Worm (Caenorhabditis elegans) whole organism, young adult: ENCODE data around the gene F16H6.10.
"Not testable (repeated sequence)": the region's sequence is repeated elsewhere in the genome, so short reads cannot be mapped to it uniquely, and the experiment has no call there.

Source experiments
- B0336.3 ChIP-seq: fragments of 200-800 bp; sonication (Bioruptor generic); IDR thresholded peaks from 2 replicates; pipeline ENCODE4 v1.3.6; 2022; ENCODE audit warnings: missing genetic modification characterization, missing compliant biosample characterization
- F22D6.2 ChIP-seq: sonication (generic microtip); optimal IDR thresholded peaks from 2 replicates; lab custom pipeline; 2016; ENCODE audit warnings: mild to moderate bottlenecking, missing genetic modification characterization, missing compliant biosample characterization
- F37B4.10 ChIP-seq: fragments of 200-800 bp; sonication (Bioruptor generic); IDR thresholded peaks from 2 replicates; pipeline ENCODE4 v1.3.6; 2022; ENCODE audit warnings: missing genetic modification characterization, missing compliant biosample characterization
- F49E8.2 ChIP-seq: sonication (generic microtip); optimal IDR thresholded peaks from 3 replicates; lab custom pipeline; 2017; ENCODE audit warnings: missing genetic modification characterization, mild to moderate bottlenecking, missing compliant biosample characterization, antibody characterized with exemption, moderate library complexity; ENCODE audit not compliant: insufficient read depth
- F52B5.7 ChIP-seq: sonication (generic microtip); optimal IDR thresholded peaks from 2 replicates; lab custom pipeline; 2016; ENCODE audit warnings: mild to moderate bottlenecking, missing genetic modification characterization, missing compliant biosample characterization
- K12H6.12 ChIP-seq: fragments of 200-800 bp; sonication (Bioruptor generic); optimal IDR thresholded peaks from 2 replicates; lab custom pipeline; 2018; ENCODE audit warnings: mild to moderate bottlenecking, missing genetic modification characterization, missing compliant biosample characterization
- Y67H2A.10 ChIP-seq: fragments of 200-800 bp; sonication (Bioruptor generic); conservative IDR thresholded peaks from 2 replicates; pipeline ENCODE4 v1.3.6; 2022; ENCODE audit warnings: missing genetic modification reagents, missing genetic modification characterization, missing compliant biosample characterization
- Y95B8A.8 ChIP-seq: fragments of 200-800 bp; sonication (Bioruptor generic); IDR thresholded peaks from 2 replicates; pipeline ENCODE4 v1.3.6; 2022; ENCODE audit warnings: missing genetic modification reagents, missing genetic modification characterization, missing compliant biosample characterization
- ZK185.1 ChIP-seq: sonication (generic microtip); optimal IDR thresholded peaks from 2 replicates; lab custom pipeline; 2016; ENCODE audit warnings: mild to moderate bottlenecking, missing genetic modification characterization, missing compliant biosample characterization; ENCODE audit not compliant: poor library complexity, severe bottlenecking
- aptf-2 ChIP-seq: fragments of 200-800 bp; sonication (Bioruptor generic); conservative IDR thresholded peaks from 2 replicates; pipeline ENCODE4 v1.3.6; 2022; ENCODE audit warnings: missing genetic modification reagents, missing genetic modification characterization, missing compliant biosample characterization
- attf-5 ChIP-seq: fragments of 200-800 bp; sonication (Bioruptor generic); optimal IDR thresholded peaks from 2 replicates; lab custom pipeline; 2018; ENCODE audit warnings: mild to moderate bottlenecking, missing genetic modification characterization, missing compliant biosample characterization
- bed-1 ChIP-seq: fragments of 200-800 bp; sonication (Bioruptor generic); IDR thresholded peaks from 2 replicates; pipeline ENCODE4 v1.3.6; 2022; ENCODE audit warnings: missing genetic modification reagents, missing genetic modification characterization, missing compliant biosample characterization
- cebp-2 ChIP-seq: fragments of 200-800 bp; sonication (Bioruptor generic); IDR thresholded peaks from 2 replicates; pipeline ENCODE4 v1.3.6; 2022; ENCODE audit warnings: missing genetic modification characterization, missing compliant biosample characterization
- ceh-91 ChIP-seq: fragments of 200-800 bp; sonication (Bioruptor generic); IDR thresholded peaks from 2 replicates; pipeline ENCODE4 v1.3.6; 2022; ENCODE audit warnings: missing genetic modification reagents, missing genetic modification characterization, missing compliant biosample characterization
- chd-7 ChIP-seq: sonication (generic microtip); optimal IDR thresholded peaks from 2 replicates; lab custom pipeline; 2016; ENCODE audit warnings: mild to moderate bottlenecking, missing genetic modification characterization, moderate library complexity, missing compliant biosample characterization
- egrh-3 ChIP-seq: fragments of 200-800 bp; sonication (Bioruptor generic); IDR thresholded peaks from 2 replicates; pipeline ENCODE4 v1.3.6; 2022; ENCODE audit warnings: missing genetic modification reagents, missing genetic modification characterization, missing compliant biosample characterization
- ekl-4 ChIP-seq: fragments of 200-800 bp; sonication (Bioruptor generic); IDR thresholded peaks from 2 replicates; pipeline ENCODE4 v1.3.6; 2022; ENCODE audit warnings: missing genetic modification reagents, missing genetic modification characterization, missing compliant biosample characterization
- hmg-1.2 ChIP-seq: fragments of 200-800 bp; sonication (Bioruptor generic); IDR thresholded peaks from 2 replicates; pipeline ENCODE4 v1.3.6; 2022; ENCODE audit warnings: missing genetic modification reagents, missing genetic modification characterization, missing compliant biosample characterization
- lag-1 ChIP-seq: fragments of 200-800 bp; sonication (Bioruptor generic); IDR thresholded peaks from 2 replicates; pipeline ENCODE4 v1.3.6; 2022; ENCODE audit warnings: missing genetic modification reagents, missing genetic modification characterization, missing compliant biosample characterization
- madf-3 ChIP-seq: fragments of 200-800 bp; sonication (Bioruptor generic); IDR thresholded peaks from 2 replicates; pipeline ENCODE4 v1.3.6; 2022; ENCODE audit warnings: missing genetic modification reagents, missing genetic modification characterization, missing compliant biosample characterization
- nfyb-1 ChIP-seq: fragments of 200-800 bp; sonication (Bioruptor generic); IDR thresholded peaks from 2 replicates; pipeline ENCODE4 v1.3.6; 2022; ENCODE audit warnings: missing genetic modification reagents, missing genetic modification characterization, missing compliant biosample characterization
- nhr-27 ChIP-seq: fragments of 200-800 bp; sonication (Bioruptor generic); optimal IDR thresholded peaks from 2 replicates; lab custom pipeline; 2018; ENCODE audit warnings: mild to moderate bottlenecking, missing genetic modification characterization, moderate library complexity, missing compliant biosample characterization
- nhr-80 ChIP-seq: sonication (generic microtip); optimal IDR thresholded peaks from 2 replicates; lab custom pipeline; 2016; ENCODE audit warnings: missing genetic modification characterization, missing compliant biosample characterization
- pha-4 ChIP-seq: fragments of 150-350 bp; sonication (generic microtip); optimal IDR thresholded peaks from 2 replicates; lab custom pipeline; 2014; ENCODE audit warnings: missing biosample characterization, missing genetic modification reagents, missing genetic modification characterization
- rcor-1 ChIP-seq: fragments of 200-800 bp; sonication (Bioruptor generic); IDR thresholded peaks from 2 replicates; pipeline ENCODE4 v1.3.6; 2022; ENCODE audit warnings: missing genetic modification reagents, missing genetic modification characterization, missing compliant biosample characterization
- repo-1 ChIP-seq: sonication (generic microtip); optimal IDR thresholded peaks from 2 replicates; lab custom pipeline; 2017; ENCODE audit warnings: mild to moderate bottlenecking, missing genetic modification characterization, missing compliant biosample characterization
- snpc-1.1 ChIP-seq: sonication (generic microtip); optimal IDR thresholded peaks from 2 replicates; lab custom pipeline; 2017; ENCODE audit warnings: missing genetic modification characterization, mild to moderate bottlenecking, missing compliant biosample characterization, antibody characterized with exemption, moderate library complexity, missing genotype, missing genetic modification reagents; ENCODE audit not compliant: insufficient read depth
- snpc-4 ChIP-seq, 5 experiments: fragments of 150-350 bp in 1 of 5; sonication (generic microtip) in 4 of 5; optimal IDR thresholded peaks; 2 replicates each; lab custom pipeline; 2014 to 2018; ENCODE audit warnings: missing genetic modification characterization in 5 of 5, missing biosample characterization in 3 of 5, antibody characterized with exemption in 2 of 5, mild to moderate bottlenecking in 2 of 5, missing compliant biosample characterization in 2 of 5, missing genotype in 2 of 5, moderate library complexity in 2 of 5, missing genetic modification reagents in 1 of 5
- tbp1 ChIP-seq: fragments of 200-800 bp; sonication (Bioruptor generic); optimal IDR thresholded peaks from 2 replicates; lab custom pipeline; 2018; ENCODE audit warnings: mild to moderate bottlenecking, missing genetic modification characterization, missing compliant biosample characterization
- tbx-9 ChIP-seq: sonication (generic microtip); optimal IDR thresholded peaks from 2 replicates; lab custom pipeline; 2016; ENCODE audit warnings: borderline replicate concordance, missing genetic modification characterization, inconsistent platforms, missing compliant biosample characterization
- zfh-2 ChIP-seq: fragments of 200-800 bp; sonication (Bioruptor generic); conservative IDR thresholded peaks from 2 replicates; pipeline ENCODE4 v1.3.6; 2022; ENCODE audit warnings: missing genetic modification reagents, missing genetic modification characterization, missing compliant biosample characterization
- ztf-22 ChIP-seq: fragments of 200-800 bp; sonication (Bioruptor generic); optimal IDR thresholded peaks from 2 replicates; lab custom pipeline; 2018; ENCODE audit warnings: mild to moderate bottlenecking, missing genetic modification characterization, moderate library complexity, missing compliant biosample characterization

F16H6.10 gene

ce11 chrV:18216784-18217183 lies 7.5 kb downstream of the F16H6.10 start, which contains the start of gene F16H6.9:
TSS of gene F16H6.9 (plus strand) at chrV:18217084.
- not testable (repeated sequence) for TF ChIP-seq F49E8.2 (tag; lab: Kevin White, UChicago); B0336.3 (GFP tag; lab: Robert Waterston, UW); ZK185.1
- TF ChIP-seq, all 124 proteins: peak for 0; not testable (repeated sequence) for 124

ce11 chrV:18216175-18216574 lies 8.1 kb downstream of the F16H6.10 start, which contains the start of gene F16H6.8:
TSS of gene F16H6.8 (minus strand) at chrV:18216275.
- not testable (repeated sequence) for TF ChIP-seq ztf-22 (GFP tag; lab: Kevin White, UChicago); bed-1 (GFP tag; lab: Robert Waterston, UW); tbx-9 (tag; lab: Kevin White, UChicago)

- TF ChIP-seq pha-4 (tag; lab: Kevin White, UChicago) (no peak), zfh-2 (GFP tag; lab: Robert Waterston, UW) (0 out of 2 replicates have a peak, but pooled peaks have one; percentile 54)
- TF ChIP-seq, all 124 proteins: peak for 1
Measured at ce11 chrV:18212848-18213247, 11.4 kb downstream of the F16H6.10 start.

- no peak for TF ChIP-seq rcor-1 (GFP tag; lab: Robert Waterston, UW)
- no peak for TF ChIP-seq chd-7 (tag; lab: Kevin White, UChicago)
- TF ChIP-seq F37B4.10, result no peak
- no peak for TF ChIP-seq nhr-27 (tag; lab: Kevin White, UChicago)
- TF ChIP-seq attf-5 (GFP tag; lab: Kevin White, UChicago), result no peak
- TF ChIP-seq aptf-2 (GFP tag; lab: Robert Waterston, UW), result no peak
- TF ChIP-seq F22D6.2 (tag; lab: Kevin White, UChicago), result no peak
- no peak for TF ChIP-seq cebp-2
- no peak for TF ChIP-seq ceh-91
Measured at ce11 chrV:18209071-18209470, 15.2 kb downstream of the F16H6.10 start, which contains the start of gene F16H6.7. TSS of gene F16H6.7 (minus strand) at chrV:18209171.

- TF ChIP-seq K12H6.12 (no peak), Y67H2A.10 (GFP tag; lab: Robert Waterston, UW) (no peak), hmg-1.2 (GFP tag; lab: Robert Waterston, UW) (no peak), repo-1 (tag; lab: Kevin White, UChicago) (no peak), snpc-1.1 (tag; lab: Kevin White, UChicago) (no peak)
Measured at ce11 chrV:18198421-18198820, 25.8 kb downstream of the F16H6.10 start, which contains the start of gene F16H6.4. TSS of gene F16H6.4 (plus strand) at chrV:18198721.

- TF ChIP-seq nfyb-1, result no peak
- no peak for TF ChIP-seq snpc-4 (GFP tag; optimal IDR thresholded peaks at IDR 0.05; lab: Kevin White, UChicago)
- no peak for TF ChIP-seq snpc-4 (tag; optimal IDR thresholded peaks at IDR 0.05; lab: Kevin White, UChicago)
- no peak for TF ChIP-seq Y95B8A.8
- no peak for TF ChIP-seq tbp1 (GFP tag; lab: Kevin White, UChicago)
- TF ChIP-seq ekl-4 (GFP tag; lab: Robert Waterston, UW), result no peak
- no peak for TF ChIP-seq lag-1 (GFP tag; lab: Robert Waterston, UW)
- TF ChIP-seq nhr-80 (tag; lab: Kevin White, UChicago), result no peak
- no peak for TF ChIP-seq F52B5.7 (tag; lab: Kevin White, UChicago)
- no peak for TF ChIP-seq egrh-3
- TF ChIP-seq madf-3 (GFP tag; lab: Robert Waterston, UW), result no peak
Measured at ce11 chrV:18195006-18195405, 29.2 kb downstream of the F16H6.10 start, which contains the start of gene F16H6.3. TSS of gene F16H6.3 (plus strand) at chrV:18195306.
